Fruit fly (Drosophila melanogaster) whole organism: ENCODE data around the gene Mco1.

Experiments
- CG8478 ChIP-seq: fragments of >200 bp; optimal IDR thresholded peaks from 2 replicates; lab custom pipeline; 2018; ENCODE audit warnings: inconsistent platforms
- Dll ChIP-seq: fragments of >200 bp; optimal IDR thresholded peaks from 2 replicates; lab custom pipeline; 2017
- EcR ChIP-seq, 2 experiments: fragments of >200 bp; optimal IDR thresholded peaks; 2 replicates each; lab custom pipeline; 2017; ENCODE audit warnings: missing biosample characterization in 2 of 2, missing genetic modification characterization in 2 of 2, missing genetic modification reagents in 2 of 2
- pan ChIP-seq: fragments of >200 bp; optimal IDR thresholded peaks from 2 replicates; lab custom pipeline; 2017
- psq ChIP-seq: fragments of >200 bp; optimal IDR thresholded peaks from 2 replicates; lab custom pipeline; 2017
- usp ChIP-seq: fragments of >200 bp; optimal IDR thresholded peaks from 2 replicates; lab custom pipeline; 2017; ENCODE audit warnings: missing biosample characterization, missing genetic modification characterization, mixed read lengths

Mco1 gene

DNA sequence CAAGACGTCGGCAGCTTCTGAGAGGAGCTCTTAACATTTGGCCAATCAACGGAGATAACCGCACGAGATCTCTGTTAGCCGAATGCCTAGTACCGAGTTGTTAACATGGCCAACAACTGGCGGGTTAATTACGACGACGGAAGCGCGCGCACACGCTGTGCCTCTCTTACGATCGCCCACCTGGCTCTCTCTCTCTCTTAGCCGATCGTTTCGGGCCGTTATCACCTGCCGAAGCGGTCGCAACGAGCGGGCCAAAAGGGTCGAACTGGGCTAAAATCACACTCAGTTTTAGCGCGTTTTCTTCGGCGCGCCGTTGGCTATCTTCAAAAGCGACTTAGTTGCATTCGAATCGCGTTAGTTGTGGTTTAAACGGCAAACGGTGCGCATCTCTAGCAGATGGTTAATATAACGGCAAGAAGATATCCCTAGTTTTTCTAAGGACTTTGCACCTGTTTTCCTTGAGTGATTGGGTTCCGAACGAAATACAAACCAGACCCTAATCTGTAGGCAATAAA, at the start of gene Mco1:
TSS of gene Mco1 (plus strand) at position 345 of the 515 bp plus-strand sequence.
- TF ChIP-seq CG8478 (lab: Kevin White, UChicago), result no peak
- TF ChIP-seq EcR (GFP tag; optimal IDR thresholded peaks at IDR 0.05; lab: Kevin White, UChicago), result no peak
- no peak for TF ChIP-seq Dll
- no peak for TF ChIP-seq psq (lab: Kevin White, UChicago)
- TF ChIP-seq pan (lab: Kevin White, UChicago), result no peak
- no peak for TF ChIP-seq usp (GFP tag; lab: Kevin White, UChicago)

DNA sequence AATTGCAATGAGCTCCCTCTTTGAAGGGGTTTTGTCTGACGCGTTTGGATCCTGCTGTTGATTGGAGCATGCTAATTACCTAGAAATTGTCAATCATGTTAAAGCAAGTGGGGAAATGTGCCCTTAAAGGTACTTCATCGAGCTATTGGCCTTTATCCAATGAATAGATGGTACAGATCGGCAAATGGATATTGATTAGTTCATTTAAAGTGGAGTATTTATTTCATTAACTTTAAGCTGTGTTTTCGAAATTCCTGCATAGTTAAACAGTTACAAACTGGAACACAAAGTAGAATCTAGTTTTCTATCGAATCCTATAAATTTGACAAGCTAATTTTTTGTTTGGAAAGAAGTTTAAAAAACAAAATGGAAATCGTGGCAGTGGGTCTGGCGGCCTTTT, 49.0 kb upstream of the Mco1 start, which contains the start of gene CG34181:
TSS of gene CG34181 (plus strand) at position 301 of the 400 bp plus-strand sequence.
- TF ChIP-seq usp (GFP tag; lab: Kevin White, UChicago), result no peak
- TF ChIP-seq CG8478 (lab: Kevin White, UChicago), result no peak
- TF ChIP-seq Dll, result no peak
- no peak for TF ChIP-seq pan (lab: Kevin White, UChicago)
- TF ChIP-seq psq (lab: Kevin White, UChicago), result no peak
- no peak for TF ChIP-seq EcR (GFP tag; optimal IDR thresholded peaks at IDR 0.05; lab: Kevin White, UChicago)

DNA sequence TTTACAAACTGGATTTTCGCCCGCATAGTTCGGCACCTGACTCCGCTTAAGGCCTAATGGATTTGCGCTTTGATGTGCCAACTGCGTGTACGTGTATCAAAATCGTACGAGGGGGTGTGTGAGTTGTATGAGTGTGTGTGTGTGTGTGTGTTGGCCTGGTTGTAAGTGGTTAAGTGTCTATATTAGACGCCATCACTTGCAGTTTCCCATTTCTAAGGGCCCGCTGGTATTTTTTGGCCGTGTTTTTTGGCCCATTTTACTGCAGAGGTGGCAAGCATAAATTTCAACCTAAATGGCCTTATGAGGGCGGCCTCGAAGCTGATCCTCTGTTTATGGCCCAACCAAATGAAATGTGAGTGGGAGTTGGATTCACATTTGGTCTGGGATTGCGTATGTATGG, 46.7 kb upstream of the Mco1 start:
- TF ChIP-seq usp (GFP tag; lab: Kevin White, UChicago) (no peak), EcR (GFP tag; optimal IDR thresholded peaks at IDR 0.05; lab: Kevin White, UChicago) (no peak), Dll (no peak), pan (lab: Kevin White, UChicago) (no peak), CG8478 (lab: Kevin White, UChicago) (no peak), psq (lab: Kevin White, UChicago) (no peak)

DNA sequence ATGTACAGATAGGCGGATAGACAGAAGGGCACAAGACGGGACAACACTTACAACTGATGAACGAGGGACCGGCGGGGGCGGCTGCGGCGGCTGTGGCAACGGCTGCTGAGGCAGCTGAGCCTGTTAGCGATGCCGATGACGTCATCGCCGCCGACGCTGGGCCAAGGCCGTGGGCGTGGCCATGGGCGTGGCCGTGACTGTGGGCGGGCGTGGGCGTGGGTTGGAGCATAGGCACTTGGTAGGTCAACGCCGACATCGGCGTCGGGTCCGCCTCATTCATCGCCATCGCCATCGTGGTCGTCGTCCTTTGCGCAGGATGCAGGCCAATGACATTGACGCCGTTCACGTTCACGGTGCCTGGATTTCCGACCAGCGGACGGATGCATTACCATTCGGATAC, 38.6 kb upstream of the Mco1 start:
- TF ChIP-seq EcR (GFP tag; optimal IDR thresholded peaks at IDR 0.05; lab: Kevin White, UChicago), result no peak
- no peak for TF ChIP-seq psq (lab: Kevin White, UChicago)
- TF ChIP-seq CG8478 (lab: Kevin White, UChicago), result no peak
- TF ChIP-seq pan (lab: Kevin White, UChicago), result no peak
- TF ChIP-seq Dll, result no peak
- no peak for TF ChIP-seq usp (GFP tag; lab: Kevin White, UChicago)

DNA sequence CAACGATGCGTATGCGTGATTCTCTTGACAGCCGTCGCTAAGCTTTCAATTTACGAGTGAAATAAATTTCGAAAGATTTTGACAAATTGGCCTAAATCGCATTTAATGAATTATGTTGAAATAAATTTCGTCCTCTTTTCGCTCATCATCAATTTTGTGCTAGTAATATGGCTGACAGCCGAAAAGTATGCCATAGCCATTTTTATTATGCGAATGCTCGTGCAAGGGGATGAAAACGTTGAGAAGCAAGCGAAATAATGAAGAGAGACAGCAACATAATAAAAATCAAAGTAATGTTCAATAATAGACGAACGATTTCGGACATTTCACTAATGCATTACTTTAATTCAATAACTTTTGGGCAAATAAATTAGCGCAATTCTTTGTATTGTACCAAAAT, 30.1 kb upstream of the Mco1 start:
- TF ChIP-seq Dll, result no peak

DNA sequence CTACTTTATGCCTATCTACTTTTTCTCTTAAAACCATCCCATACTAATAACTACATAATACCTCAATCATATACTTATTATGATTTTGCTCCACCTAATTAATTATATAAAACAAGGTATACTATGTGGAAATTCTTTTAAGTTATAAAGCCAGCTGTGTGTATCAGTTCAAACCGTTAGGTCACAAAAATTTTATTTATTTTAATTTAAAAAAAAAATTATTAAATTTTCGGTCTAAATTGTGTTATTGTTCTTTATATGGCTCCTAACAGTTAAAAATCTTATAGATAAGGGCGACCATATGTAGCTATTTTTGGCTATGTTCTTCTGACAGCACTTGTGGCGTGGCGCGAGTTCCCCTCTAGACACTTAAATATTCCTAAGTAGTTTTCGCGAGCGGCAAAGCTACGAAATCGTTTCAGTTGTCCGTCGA, 29.1 kb upstream of the Mco1 start, which contains the start of gene Aldh:
TSS of gene Aldh (plus strand) at position 150 of the 433 bp plus-strand sequence.
- TF ChIP-seq psq (lab: Kevin White, UChicago) (no peak), pan (lab: Kevin White, UChicago) (no peak), Dll (no peak), usp (GFP tag; lab: Kevin White, UChicago) (no peak), CG8478 (lab: Kevin White, UChicago) (no peak), EcR (GFP tag; optimal IDR thresholded peaks at IDR 0.05; lab: Kevin White, UChicago) (no peak)

DNA sequence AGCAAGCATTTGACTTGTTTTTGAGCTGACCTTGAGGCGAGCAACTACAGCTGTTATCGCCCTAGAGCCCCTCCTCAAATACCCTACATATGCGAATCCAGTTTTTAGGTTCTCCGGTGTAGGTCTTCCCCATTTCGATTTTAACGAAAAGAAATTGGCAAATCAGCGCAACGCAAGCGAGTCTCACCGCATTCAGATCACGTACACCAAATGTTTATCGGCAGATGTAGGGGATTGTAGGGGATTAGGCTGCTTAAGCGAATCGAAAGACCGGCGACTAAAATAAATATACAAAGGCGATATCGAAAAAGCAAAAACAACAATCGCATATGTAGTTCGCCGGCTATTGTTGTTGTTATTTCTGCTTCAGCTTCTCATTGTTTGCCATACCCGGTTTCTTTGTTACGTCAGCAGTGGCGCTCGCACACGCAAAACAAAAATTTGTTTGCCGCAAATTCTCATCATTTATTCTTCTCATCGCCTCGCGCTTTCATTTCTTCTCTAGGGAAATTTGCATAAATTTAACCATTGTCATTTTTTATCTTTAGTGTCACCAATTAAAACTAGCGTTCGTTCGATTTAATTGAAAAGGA, 28.3 kb upstream of the Mco1 start:
- TF ChIP-seq EcR (GFP tag; optimal IDR thresholded peaks at IDR 0.05; lab: Kevin White, UChicago), result no peak
- no peak for TF ChIP-seq usp (GFP tag; lab: Kevin White, UChicago)
- no peak for TF ChIP-seq psq (lab: Kevin White, UChicago)
- no peak for TF ChIP-seq pan (lab: Kevin White, UChicago)
- TF ChIP-seq CG8478 (lab: Kevin White, UChicago), result no peak
- no peak for TF ChIP-seq Dll

DNA sequence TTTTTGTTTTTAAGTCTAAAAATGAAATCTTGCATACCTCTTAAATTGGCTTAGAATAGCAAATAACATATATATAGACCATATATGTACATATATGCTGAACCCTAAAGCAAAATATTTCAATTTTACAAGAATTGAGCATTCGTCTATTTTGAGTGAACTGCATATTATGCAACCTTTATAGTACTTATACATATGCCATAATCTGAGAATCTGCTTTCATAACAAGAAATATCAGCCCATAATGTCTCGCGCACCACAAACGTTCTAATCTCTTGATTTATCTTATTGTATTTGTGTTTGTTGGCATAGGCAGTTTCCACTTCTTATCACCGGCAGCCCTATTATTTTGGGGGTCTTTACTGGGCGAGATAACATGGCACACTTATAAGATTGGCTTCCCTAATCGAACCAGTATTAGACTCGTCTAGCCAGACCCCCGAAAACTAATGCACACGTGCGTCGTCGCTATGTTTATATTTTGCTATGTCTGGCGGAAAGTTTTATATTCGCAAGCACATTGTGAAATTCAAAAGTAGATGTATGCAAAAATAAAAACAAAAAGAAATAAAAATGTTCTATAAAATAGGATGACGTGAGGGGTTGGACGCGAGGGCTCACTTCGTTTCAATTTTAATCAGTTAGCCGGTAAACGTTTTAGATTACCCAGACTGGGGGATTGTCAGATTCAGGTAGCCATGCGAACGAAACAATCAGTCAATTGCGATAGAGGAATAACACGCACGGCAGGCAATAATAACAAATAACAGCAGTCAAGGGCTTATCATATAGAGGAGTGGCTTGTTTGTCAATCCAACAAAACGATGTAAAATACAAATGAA, 27.2 kb upstream of the Mco1 start:
- TF ChIP-seq psq (lab: Kevin White, UChicago) (no peak), Dll (no peak), pan (lab: Kevin White, UChicago) (no peak), usp (GFP tag; lab: Kevin White, UChicago) (no peak), EcR (GFP tag; optimal IDR thresholded peaks at IDR 0.05; lab: Kevin White, UChicago) (no peak), CG8478 (lab: Kevin White, UChicago) (no peak)

DNA sequence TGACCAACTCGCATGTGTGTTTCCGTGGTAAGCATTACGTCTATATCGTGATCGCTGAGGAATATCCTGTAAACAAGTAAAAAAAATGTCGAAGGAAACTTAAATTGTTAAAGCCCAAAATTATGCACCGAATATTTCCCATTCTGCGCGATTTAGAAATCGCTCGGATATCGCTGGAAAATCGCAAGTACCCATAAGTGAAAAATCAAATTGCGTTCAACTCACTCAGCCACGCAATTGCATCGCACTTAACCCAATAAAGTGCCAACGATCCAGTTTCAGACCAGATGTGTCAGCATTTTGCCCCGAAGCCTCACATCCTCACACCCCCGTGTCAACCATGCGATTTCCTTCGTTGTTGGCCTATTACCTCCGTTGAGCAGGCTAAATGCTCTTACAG, 20.0 kb upstream of the Mco1 start:
- TF ChIP-seq usp (GFP tag; lab: Kevin White, UChicago) (no peak), CG8478 (lab: Kevin White, UChicago) (no peak), Dll (no peak), psq (lab: Kevin White, UChicago) (no peak), EcR (GFP tag; optimal IDR thresholded peaks at IDR 0.05; lab: Kevin White, UChicago) (no peak), pan (lab: Kevin White, UChicago) (no peak)

DNA sequence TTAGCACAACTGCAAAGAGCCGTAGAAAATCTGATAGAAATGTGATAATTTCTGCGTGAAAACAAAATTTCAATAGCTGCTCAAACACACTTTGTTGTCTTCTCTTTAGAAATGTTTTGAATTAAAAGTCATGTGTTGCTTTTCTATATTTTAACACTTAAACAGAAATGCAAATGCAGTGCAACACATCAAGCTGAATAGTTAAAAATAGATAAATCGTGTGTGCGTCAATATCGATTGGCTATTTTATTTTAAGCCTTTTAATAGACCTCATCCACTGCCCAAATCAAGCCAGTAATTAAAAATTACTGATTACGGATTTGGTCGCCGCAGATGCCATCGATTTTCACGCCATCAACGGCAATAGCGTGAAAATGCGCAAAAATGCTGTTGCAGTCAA, 18.5 kb upstream of the Mco1 start, which contains the start of gene CG4438:
TSS of gene CG4438 (minus strand) at position 101 of the 400 bp plus-strand sequence.
- TF ChIP-seq psq (lab: Kevin White, UChicago), result no peak
- no peak for TF ChIP-seq pan (lab: Kevin White, UChicago)
- TF ChIP-seq Dll, result no peak
- TF ChIP-seq CG8478 (lab: Kevin White, UChicago), result no peak
- TF ChIP-seq EcR (GFP tag; optimal IDR thresholded peaks at IDR 0.05; lab: Kevin White, UChicago), result no peak
- no peak for TF ChIP-seq usp (GFP tag; lab: Kevin White, UChicago)

DNA sequence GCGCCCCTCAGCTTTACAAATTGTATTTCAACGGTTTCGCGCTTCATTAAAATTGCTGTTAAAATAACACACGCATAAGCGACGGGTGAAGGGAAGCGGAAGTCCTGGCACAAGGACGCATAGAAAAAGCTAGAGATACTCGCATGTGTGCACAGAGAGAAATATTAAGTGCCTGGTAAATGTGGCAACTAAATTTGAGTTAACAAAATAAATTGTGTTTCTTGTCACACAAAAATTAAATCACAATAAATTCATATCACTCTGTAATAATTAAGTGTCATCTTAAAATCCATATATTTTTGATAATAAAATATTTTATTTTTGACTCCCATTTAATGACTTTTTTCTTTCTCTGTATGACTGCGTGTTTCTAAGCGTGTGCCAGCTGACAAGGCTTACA, 16.2 kb upstream of the Mco1 start:
- TF ChIP-seq CG8478 (lab: Kevin White, UChicago), result no peak
- no peak for TF ChIP-seq Dll
- no peak for TF ChIP-seq psq (lab: Kevin White, UChicago)
- TF ChIP-seq EcR (GFP tag; optimal IDR thresholded peaks at IDR 0.05; lab: Kevin White, UChicago), result no peak
- no peak for TF ChIP-seq pan (lab: Kevin White, UChicago)
